Worm (Caenorhabditis elegans): ENCODE data around the gene F54D12.7.

Gene F54D12.7

ce11 chrII:1385280-1385679 lies at the start of gene F54D12.7:
Gene F54D12.7 (minus strand): TSS chrII:1385380.
- no peak for TF ChIP-seq dao-5 (tag; optimal IDR thresholded peaks at IDR 0.05)
- TF ChIP-seq W03F9.2 (tag; optimal IDR thresholded peaks at IDR 0.05): no peak
- TF ChIP-seq him-1 (tag; optimal IDR thresholded peaks at IDR 0.05): no peak

- no peak for TF ChIP-seq him-1 (tag; optimal IDR thresholded peaks at IDR 0.05)
- TF ChIP-seq dao-5 (tag; optimal IDR thresholded peaks at IDR 0.05): no peak
- no peak for TF ChIP-seq W03F9.2 (tag; optimal IDR thresholded peaks at IDR 0.05)
These were observed 38.5 kb upstream of the F54D12.7 start, which contains the start of gene Y51H7C.10 for ce11 chrII:1423660-1424059. Gene Y51H7C.10 (minus strand): TSS chrII:1423760.

ce11 chrII:1420806-1421463 lies 35.8 kb upstream of the F54D12.7 start:
- no peak for TF ChIP-seq him-1 (tag; optimal IDR thresholded peaks at IDR 0.05)
- no peak for TF ChIP-seq W03F9.2 (tag; optimal IDR thresholded peaks at IDR 0.05)
- no peak for TF ChIP-seq dao-5 (tag; optimal IDR thresholded peaks at IDR 0.05)

- no peak for TF ChIP-seq dao-5 (tag; optimal IDR thresholded peaks at IDR 0.05)
- TF ChIP-seq him-1 (tag; optimal IDR thresholded peaks at IDR 0.05): no peak
- no peak for TF ChIP-seq W03F9.2 (tag; optimal IDR thresholded peaks at IDR 0.05)
These were observed 34.8 kb upstream of the F54D12.7 start for ce11 chrII:1419994-1420393.

- TF ChIP-seq dao-5 (tag; optimal IDR thresholded peaks at IDR 0.05) (no peak), W03F9.2 (tag; optimal IDR thresholded peaks at IDR 0.05) (no peak), him-1 (tag; optimal IDR thresholded peaks at IDR 0.05) (no peak)
These were observed 27.3 kb upstream of the F54D12.7 start, which contains the start of gene alkb-1 for ce11 chrII:1412359-1412907. Gene alkb-1 (plus strand): TSS chrII:1412409.

- TF ChIP-seq W03F9.2 (tag; optimal IDR thresholded peaks at IDR 0.05): no peak
- TF ChIP-seq dao-5 (tag; optimal IDR thresholded peaks at IDR 0.05): no peak
- TF ChIP-seq him-1 (tag; optimal IDR thresholded peaks at IDR 0.05): no peak
These were observed 26.2 kb upstream of the F54D12.7 start, which contains the start of gene Y51H7C.9 for ce11 chrII:1411372-1411771. Gene Y51H7C.9 (minus strand): TSS chrII:1411472.

ce11 chrII:1403056-1403455 lies 17.9 kb upstream of the F54D12.7 start, which contains the start of the genes Y51H7C.41 and cogc-4:
Gene Y51H7C.41 (plus strand): TSS chrII:1403321.
Gene cogc-4 (plus strand): TSS chrII:1403441.
- TF ChIP-seq him-1 (tag; optimal IDR thresholded peaks at IDR 0.05) (no peak), dao-5 (tag; optimal IDR thresholded peaks at IDR 0.05) (no peak), W03F9.2 (tag; optimal IDR thresholded peaks at IDR 0.05) (no peak)

- TF ChIP-seq him-1 (tag; optimal IDR thresholded peaks at IDR 0.05) (no peak), dao-5 (tag; optimal IDR thresholded peaks at IDR 0.05) (no peak)
These were observed 17.0 kb upstream of the F54D12.7 start, which contains the start of gene Y51H7C.7 for ce11 chrII:1402167-1402619. Gene Y51H7C.7 (plus strand): TSS chrII:1402569.

ce11 chrII:1401474-1401873 lies 16.3 kb upstream of the F54D12.7 start, which contains the start of gene Y51H7C.8:
Gene Y51H7C.8 (plus strand): TSS chrII:1401774.
- no peak for TF ChIP-seq him-1 (tag; optimal IDR thresholded peaks at IDR 0.05)
- TF ChIP-seq W03F9.2 (tag; optimal IDR thresholded peaks at IDR 0.05): no peak
- no peak for TF ChIP-seq dao-5 (tag; optimal IDR thresholded peaks at IDR 0.05)

ce11 chrII:1400105-1400504 lies 14.9 kb upstream of the F54D12.7 start, which contains the start of gene F54D12.1:
Gene F54D12.1 (plus strand): TSS chrII:1400405.
- TF ChIP-seq W03F9.2 (tag; optimal IDR thresholded peaks at IDR 0.05) (no peak), him-1 (tag; optimal IDR thresholded peaks at IDR 0.05) (no peak), dao-5 (tag; optimal IDR thresholded peaks at IDR 0.05) (no peak)

ce11 chrII:1398396-1398795 lies 13.2 kb upstream of the F54D12.7 start, which contains the start of gene F54D12.2:
Gene F54D12.2 (plus strand): TSS chrII:1398696.
- no peak for TF ChIP-seq him-1 (tag; optimal IDR thresholded peaks at IDR 0.05)
- TF ChIP-seq W03F9.2 (tag; optimal IDR thresholded peaks at IDR 0.05): no peak

- TF ChIP-seq W03F9.2 (tag; optimal IDR thresholded peaks at IDR 0.05) (no peak), dao-5 (tag; optimal IDR thresholded peaks at IDR 0.05) (no peak), him-1 (tag; optimal IDR thresholded peaks at IDR 0.05) (no peak)
These were observed 12.5 kb upstream of the F54D12.7 start, which contains the start of gene F54D12.8 for ce11 chrII:1397703-1398102. Gene F54D12.8 (minus strand): TSS chrII:1398038.

- TF ChIP-seq dao-5 (tag; optimal IDR thresholded peaks at IDR 0.05) (no peak), him-1 (tag; optimal IDR thresholded peaks at IDR 0.05) (no peak), W03F9.2 (tag; optimal IDR thresholded peaks at IDR 0.05) (no peak)
These were observed 1.3 kb upstream of the F54D12.7 start, which contains the start of gene aat-7 for ce11 chrII:1386478-1386877. Gene aat-7 (plus strand): TSS chrII:1386870.

- TF ChIP-seq him-1 (tag; optimal IDR thresholded peaks at IDR 0.05) (no peak), dao-5 (tag; optimal IDR thresholded peaks at IDR 0.05) (no peak), W03F9.2 (tag; optimal IDR thresholded peaks at IDR 0.05) (no peak)
These were observed 3.6 kb downstream of the F54D12.7 start, which contains the start of gene F54D12.9 for ce11 chrII:1381618-1382017. Gene F54D12.9 (minus strand): TSS chrII:1381718.

Measured in whole organism, L4/young adult.